Worm (Caenorhabditis elegans): ENCODE measurements around the gene Y110A2AL.5.

DNA sequence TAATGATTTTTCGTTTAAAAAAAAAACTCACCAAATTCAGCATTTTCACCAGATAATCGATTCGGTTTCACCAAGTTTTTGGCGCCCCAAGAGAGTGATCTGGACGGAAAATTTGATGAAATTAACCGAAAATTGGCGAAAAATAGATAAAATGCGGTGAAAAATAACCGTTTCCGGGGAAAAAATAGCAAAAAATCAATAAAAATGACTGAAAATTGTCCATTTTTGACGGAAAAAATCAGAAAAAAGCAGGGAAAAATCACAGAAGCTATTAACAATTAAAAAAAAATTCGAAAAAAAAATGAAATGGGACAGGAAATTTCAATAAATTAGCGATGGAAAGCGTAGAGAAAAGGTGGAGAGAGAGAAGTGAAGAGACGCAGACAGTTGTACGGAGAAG lies 49.2 kb downstream of the Y110A2AL.5 start, which contains the start of gene ubc-15:
- TF ChIP-seq him-1 (tag; optimal IDR thresholded peaks at IDR 0.05) (no peak), W03F9.2 (tag; optimal IDR thresholded peaks at IDR 0.05) (no peak), dao-5 (tag; optimal IDR thresholded peaks at IDR 0.05) (no peak)
